Worm (Caenorhabditis elegans): Measurements from ENCODE around the gene lgc-21.

DNA sequence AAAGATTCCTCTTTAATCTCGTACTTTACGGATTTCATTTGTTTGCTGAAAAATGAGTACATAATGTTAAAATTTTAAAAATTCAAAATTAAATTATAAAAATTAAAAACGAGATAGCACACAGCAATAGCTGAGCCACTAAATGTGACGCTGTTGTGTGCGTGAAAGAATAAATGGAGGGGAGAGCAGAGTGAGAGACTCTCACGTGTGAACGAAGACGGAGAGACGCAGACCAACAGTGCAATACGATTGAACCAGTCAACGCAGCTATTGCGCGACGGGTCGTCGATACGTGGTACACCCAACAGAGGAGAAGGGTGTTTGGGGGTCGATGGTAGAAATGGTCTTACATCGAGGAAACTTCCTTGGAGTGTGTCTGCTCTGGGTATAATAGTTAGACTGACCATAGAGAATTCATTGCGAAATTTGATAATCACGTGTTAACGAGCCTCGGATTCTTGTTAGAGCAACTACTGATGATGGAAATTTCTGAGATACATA, 30.9 kb upstream of the lgc-21 start, which contains the start of gene F16B12.4:
- TF ChIP-seq ref-1 (GFP tag; conservative IDR thresholded peaks at IDR 0.05), result no peak
- TF ChIP-seq med-1 (GFP tag; optimal IDR thresholded peaks at IDR 0.05; ENCODE audit: insufficient read depth), result no peak
- TF ChIP-seq ztf-29 (GFP tag; IDR thresholded peaks at IDR 0.05), result no peak
- no peak for TF ChIP-seq tab-1 (GFP tag; IDR thresholded peaks at IDR 0.05)
- TF ChIP-seq T22C8.4 (GFP tag; IDR thresholded peaks at IDR 0.05), result no peak
- TF ChIP-seq klf-2 (GFP tag; conservative IDR thresholded peaks at IDR 0.05), result no peak
- no peak for TF ChIP-seq cog-1 (tag; optimal IDR thresholded peaks at IDR 0.05)
- no peak for TF ChIP-seq ztf-23 (GFP tag; IDR thresholded peaks at IDR 0.05)
- no peak for TF ChIP-seq flt-1 (GFP tag; IDR thresholded peaks at IDR 0.05)
